Worm (Caenorhabditis elegans): Measurements from ENCODE around the gene srv-27.
A peak's percentile ranks its signal among the peaks of the same experiment; 100 is the strongest.

Gene srv-27

ce11 chrIV:6299523-6299922 is 1.4 kb upstream of the srv-27 start:
- TF ChIP-seq dve-1 (tag; optimal IDR thresholded peaks at IDR 0.05), result no peak
- no peak for TF ChIP-seq ceh-31 (tag; optimal IDR thresholded peaks at IDR 0.05)
- TF ChIP-seq ceh-48 (tag; optimal IDR thresholded peaks at IDR 0.05), result no peak
- no peak for TF ChIP-seq lin-11 (tag; optimal IDR thresholded peaks at IDR 0.05)
- no peak for TF ChIP-seq eyg-1 (tag; optimal IDR thresholded peaks at IDR 0.05)
- TF ChIP-seq lim-6 (tag; optimal IDR thresholded peaks at IDR 0.05), result no peak

ce11 chrIV:6294081-6294480 is 4.1 kb downstream of the srv-27 start, which contains the start of gene hil-2:
hil-2 (plus strand) TSS chrIV:6294240.
- TF ChIP-seq pag-3 (tag; optimal IDR thresholded peaks at IDR 0.05; ENCODE audit: borderline replicate concordance), result no peak
- no peak for TF ChIP-seq ceh-18 (tag; optimal IDR thresholded peaks at IDR 0.05)
- peak; percentile 53 for TF ChIP-seq ceh-31 (tag; optimal IDR thresholded peaks at IDR 0.05)
- peak; percentile 34 for TF ChIP-seq ama-1 (optimal IDR thresholded peaks at IDR 0.05)
- peak; percentile 26 for TF ChIP-seq elt-2 (tag; optimal IDR thresholded peaks at IDR 0.05)

ce11 chrIV:6290741-6291140 is 7.4 kb downstream of the srv-27 start, which contains the start of gene srv-24:
srv-24 (minus strand) TSS chrIV:6290841.
- TF ChIP-seq dve-1 (tag; optimal IDR thresholded peaks at IDR 0.05) (no peak), nhr-232 (tag; optimal IDR thresholded peaks at IDR 0.05) (no peak), hlh-8 (tag; optimal IDR thresholded peaks at IDR 0.05) (no peak), ceh-19 (GFP tag; optimal IDR thresholded peaks at IDR 0.05) (no peak), ama-1 (optimal IDR thresholded peaks at IDR 0.05) (no peak), syd-9 (tag; optimal IDR thresholded peaks at IDR 0.05) (no peak), Y22D7AL.16 (tag; optimal IDR thresholded peaks at IDR 0.05) (no peak), hlh-30 (tag; optimal IDR thresholded peaks at IDR 0.05; ENCODE audit: insufficient read depth) (no peak), ahr-1 (tag; optimal IDR thresholded peaks at IDR 0.05) (no peak), elt-4 (tag; optimal IDR thresholded peaks at IDR 0.05) (no peak), pat-9 (tag; optimal IDR thresholded peaks at IDR 0.05) (no peak), T23F11.4 (GFP tag; optimal IDR thresholded peaks at IDR 0.05) (no peak), ceh-9 (tag; optimal IDR thresholded peaks at IDR 0.05) (no peak), nfya-1 (tag; optimal IDR thresholded peaks at IDR 0.05) (no peak)

- no peak for TF ChIP-seq sox-4 (tag; optimal IDR thresholded peaks at IDR 0.05)
Measured at ce11 chrIV:6284277-6284676, 13.9 kb downstream of the srv-27 start, which contains the start of gene ops-1. ops-1 (minus strand) TSS chrIV:6284377.

ce11 chrIV:6282143-6282542 is 16.0 kb downstream of the srv-27 start, which contains the start of gene srv-32:
srv-32 (minus strand) TSS chrIV:6282243.
- TF ChIP-seq pax-1 (tag; optimal IDR thresholded peaks at IDR 0.05), result no peak
- no peak for TF ChIP-seq syd-9 (tag; optimal IDR thresholded peaks at IDR 0.05)
- TF ChIP-seq pros-1 (tag; optimal IDR thresholded peaks at IDR 0.05), result no peak
- no peak for TF ChIP-seq unc-55 (GFP tag; optimal IDR thresholded peaks at IDR 0.05)
- no peak for TF ChIP-seq pha-2 (tag; optimal IDR thresholded peaks at IDR 0.05)
- TF ChIP-seq fkh-10 (GFP tag; optimal IDR thresholded peaks at IDR 0.05), result no peak
- TF ChIP-seq lin-11 (tag; optimal IDR thresholded peaks at IDR 0.05), result no peak
- no peak for TF ChIP-seq dve-1 (tag; optimal IDR thresholded peaks at IDR 0.05)
- no peak for TF ChIP-seq tbx-7 (tag; optimal IDR thresholded peaks at IDR 0.05)

- TF ChIP-seq dve-1 (tag; optimal IDR thresholded peaks at IDR 0.05), result no peak
- TF ChIP-seq elt-2 (tag; optimal IDR thresholded peaks at IDR 0.05), result peak; percentile 58
Measured at ce11 chrIV:6279392-6279791, 18.8 kb downstream of the srv-27 start, which contains the start of gene sams-5. sams-5 (minus strand) TSS chrIV:6279522.

ce11 chrIV:6275671-6276209 is 22.4 kb downstream of the srv-27 start, which contains the start of the genes aat-4 and T13A10.1:
aat-4 (minus strand) TSS chrIV:6275721.
T13A10.1 (plus strand) TSS chrIV:6276081.
- no peak for TF ChIP-seq tbx-7 (tag; optimal IDR thresholded peaks at IDR 0.05)
- peak; percentile 78 for TF ChIP-seq elt-2 (tag; optimal IDR thresholded peaks at IDR 0.05)

All from whole organism, late embryonic.